Worm (Caenorhabditis elegans) whole organism, L3 larva: ENCODE measurements around the gene crn-7.

ENCODE experiments used
- ceh-28 ChIP-seq: fragments of 150-350 bp; optimal IDR thresholded peaks from 2 replicates; lab custom pipeline; 2014; ENCODE audit warnings: missing biosample characterization, missing genetic modification reagents, missing genetic modification characterization
- egl-27 ChIP-seq: sonication (generic microtip); optimal IDR thresholded peaks from 4 replicates; lab custom pipeline; 2017; ENCODE audit warnings: missing biosample characterization, missing genetic modification reagents, missing genetic modification characterization
- nhr-11 ChIP-seq: fragments of 150-350 bp; optimal IDR thresholded peaks from 2 replicates; lab custom pipeline; 2014; ENCODE audit warnings: missing biosample characterization, missing genetic modification characterization
- nhr-23 ChIP-seq: fragments of 150-350 bp; optimal IDR thresholded peaks from 2 replicates; lab custom pipeline; 2014; ENCODE audit warnings: missing biosample characterization, missing genetic modification reagents, missing genetic modification characterization
- unc-62 ChIP-seq: fragments of 150-350 bp; sonication (generic microtip); optimal IDR thresholded peaks from 4 replicates; lab custom pipeline; 2014; ENCODE audit warnings: missing biosample characterization, missing genetic modification reagents, missing genetic modification characterization
- ztf-11 ChIP-seq: fragments of 150-350 bp; optimal IDR thresholded peaks from 2 replicates; lab custom pipeline; 2014; ENCODE audit warnings: missing biosample characterization, missing genetic modification characterization

DNA sequence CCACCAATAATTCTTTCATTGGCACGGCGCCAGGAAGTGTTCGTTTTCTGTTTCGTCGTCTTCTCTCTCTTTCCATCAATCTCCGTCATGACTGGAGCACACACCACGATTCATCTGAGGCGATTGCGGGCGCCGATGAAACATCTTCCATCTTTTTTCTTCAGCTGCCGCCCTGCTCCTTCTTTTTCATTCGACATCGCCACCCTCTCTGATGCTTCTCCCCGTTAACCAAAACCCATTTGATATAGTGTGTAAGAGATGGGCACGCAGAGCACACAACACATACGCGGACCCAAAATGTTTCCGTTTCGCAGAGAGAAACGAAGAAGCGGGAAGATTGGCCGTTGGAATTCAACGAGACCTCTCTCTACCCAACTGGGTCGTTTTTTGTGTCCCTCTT, 19.2 kb downstream of the crn-7 start:
- TF ChIP-seq ceh-28 (tag; lab: Kevin White, UChicago), result no peak
- no peak for TF ChIP-seq unc-62 (GFP tag; lab: Kevin White, UChicago)
- TF ChIP-seq ztf-11, result no peak
- no peak for TF ChIP-seq nhr-23
- no peak for TF ChIP-seq nhr-11
- TF ChIP-seq egl-27, result no peak
